Worm (Caenorhabditis elegans): Measurements from ENCODE around the gene set-19.

DNA sequence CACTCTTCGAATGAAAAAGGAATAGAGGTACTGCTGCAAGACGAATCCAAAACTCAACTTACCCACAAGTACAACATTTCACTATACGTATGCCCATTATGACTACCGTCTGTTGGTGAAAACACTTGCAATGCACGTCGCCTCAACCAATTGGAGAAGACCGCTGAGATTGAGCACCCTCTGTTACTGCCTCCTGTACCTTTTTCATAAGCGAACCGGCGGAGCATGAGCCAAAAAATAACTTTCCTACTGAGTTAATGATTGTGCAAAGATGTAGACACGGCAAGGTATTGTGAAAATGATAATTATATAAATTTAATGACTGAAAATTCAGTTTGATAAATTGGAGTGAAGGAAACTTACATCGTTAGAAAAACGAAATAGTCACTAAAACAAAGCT is 9.1 kb upstream of the set-19 start:
- TF ChIP-seq him-1 (tag; optimal IDR thresholded peaks at IDR 0.05) (no peak), W03F9.2 (tag; optimal IDR thresholded peaks at IDR 0.05) (no peak), dao-5 (tag; optimal IDR thresholded peaks at IDR 0.05) (no peak)
